Fruit fly (Drosophila melanogaster) whole organism, embryonic: ENCODE data around the gene timeout.

Source experiments
- CG1233 ChIP-seq: fragments of 200-800 bp; sonication (Bioruptor generic); optimal IDR thresholded peaks from 4 replicates; lab custom pipeline; 2018; ENCODE audit warnings: missing biosample characterization, mild to moderate bottlenecking, missing genetic modification characterization
- CG12391 ChIP-seq: fragments of 200-800 bp; sonication (Bioruptor generic); optimal IDR thresholded peaks from 3 replicates; lab custom pipeline; 2018; ENCODE audit warnings: missing biosample characterization, mild to moderate bottlenecking, missing genetic modification characterization, moderate library complexity
- CG12659 ChIP-seq: fragments of 200-800 bp; sonication (Bioruptor generic); optimal IDR thresholded peaks from 3 replicates; lab custom pipeline; 2017; ENCODE audit warnings: mild to moderate bottlenecking, missing biosample characterization, missing genetic modification reagents, missing genetic modification characterization
- CG15479 ChIP-seq: fragments of 200-800 bp; sonication (Bioruptor generic); optimal IDR thresholded peaks from 3 replicates; lab custom pipeline; 2019; ENCODE audit warnings: missing biosample characterization, mild to moderate bottlenecking, missing genetic modification characterization, moderate library complexity
- CG15601 ChIP-seq: fragments of 200-800 bp; sonication (Bioruptor generic); optimal IDR thresholded peaks from 3 replicates; lab custom pipeline; 2019; ENCODE audit warnings: missing biosample characterization, mild to moderate bottlenecking, missing genetic modification characterization, moderate library complexity
- CG16863 ChIP-seq: fragments of 200-800 bp; sonication (Bioruptor generic); optimal IDR thresholded peaks from 3 replicates; lab custom pipeline; 2016; ENCODE audit warnings: missing biosample characterization, missing genetic modification characterization
- CG18619 ChIP-seq: fragments of 200-800 bp; sonication (Bioruptor generic); optimal IDR thresholded peaks from 3 replicates; lab custom pipeline; 2017; ENCODE audit warnings: missing biosample characterization, mild to moderate bottlenecking, missing genetic modification characterization
- CG2712 ChIP-seq: fragments of 200-800 bp; optimal IDR thresholded peaks from 3 replicates; lab custom pipeline; 2019; ENCODE audit warnings: missing biosample characterization, mild to moderate bottlenecking, missing genetic modification characterization, moderate library complexity
- CG7987 ChIP-seq: fragments of 200-800 bp; sonication (Bioruptor generic); optimal IDR thresholded peaks from 2 replicates; lab custom pipeline; 2018; ENCODE audit warnings: missing biosample characterization, mild to moderate bottlenecking, missing genetic modification characterization, moderate library complexity
- CG8388 ChIP-seq: fragments of 200-800 bp; sonication (Bioruptor generic); optimal IDR thresholded peaks from 2 replicates; lab custom pipeline; 2019; ENCODE audit warnings: missing biosample characterization, mild to moderate bottlenecking, missing genetic modification characterization, moderate library complexity
- CG8765 ChIP-seq: fragments of 200-800 bp; sonication (Bioruptor generic); IDR thresholded peaks from 2 replicates; pipeline ENCODE4 v1.3.6; 2022; ENCODE audit warnings: missing biosample characterization, missing genetic modification characterization
- CG9727 ChIP-seq: fragments of 200-800 bp; sonication (Bioruptor generic); optimal IDR thresholded peaks from 3 replicates; lab custom pipeline; 2017; ENCODE audit warnings: missing biosample characterization, mild to moderate bottlenecking, missing genetic modification characterization
- Dbx ChIP-seq: fragments of 200-800 bp; sonication (Bioruptor generic); IDR thresholded peaks from 3 replicates; pipeline ENCODE4 v1.3.6; 2022; ENCODE audit warnings: missing biosample characterization, missing genetic modification characterization
- Dip2 ChIP-seq: fragments of 200-800 bp; sonication (Bioruptor generic); IDR thresholded peaks from 2 replicates; pipeline ENCODE4 v1.3.6; 2022; ENCODE audit warnings: missing biosample characterization, missing genetic modification characterization
- Dll ChIP-seq: fragments of 200-800 bp; sonication (Bioruptor generic); IDR thresholded peaks from 4 replicates; pipeline ENCODE4 v1.3.6; 2022; ENCODE audit warnings: missing biosample characterization, missing genetic modification characterization; ENCODE audit not compliant: partially characterized antibody
- HHEX ChIP-seq: fragments of 200-800 bp; sonication (Bioruptor generic); optimal IDR thresholded peaks from 3 replicates; lab custom pipeline; 2017; ENCODE audit warnings: missing biosample characterization, mild to moderate bottlenecking, missing genetic modification characterization, missing genetic modification reagents
- Kr ChIP-seq: fragments of 200-800 bp; sonication (Bioruptor generic); optimal IDR thresholded peaks from 2 replicates; lab custom pipeline; 2017; ENCODE audit warnings: missing biosample characterization, mild to moderate bottlenecking, missing genetic modification characterization
- MBD-R2 ChIP-seq: fragments of 200-800 bp; sonication (Bioruptor generic); IDR thresholded peaks from 2 replicates; pipeline ENCODE4 v1.3.6; 2022; ENCODE audit warnings: missing biosample characterization, missing genetic modification characterization
- Mes4 ChIP-seq: fragments of 200-800 bp; sonication (Bioruptor generic); optimal IDR thresholded peaks from 2 replicates; lab custom pipeline; 2016; ENCODE audit warnings: missing biosample characterization, missing genetic modification characterization
- NC2β ChIP-seq: fragments of 200-800 bp; sonication (Bioruptor generic); optimal IDR thresholded peaks from 2 replicates; lab custom pipeline; 2016; ENCODE audit warnings: missing biosample characterization, missing genetic modification characterization
- Nf-YA ChIP-seq: fragments of 200-800 bp; sonication (Bioruptor generic); IDR thresholded peaks from 2 replicates; pipeline ENCODE4 v1.3.6; 2022; ENCODE audit warnings: missing biosample characterization, missing genetic modification characterization
- Poxn ChIP-seq: fragments of 200-800 bp; sonication (Bioruptor generic); IDR thresholded peaks from 2 replicates; pipeline ENCODE4 v1.3.6; 2022; ENCODE audit warnings: missing biosample characterization, missing genetic modification characterization
- Spps ChIP-seq: fragments of 200-800 bp; sonication (Bioruptor generic); optimal IDR thresholded peaks from 2 replicates; lab custom pipeline; 2018; ENCODE audit warnings: missing biosample characterization, mild to moderate bottlenecking, missing genetic modification characterization
- Vsx1 ChIP-seq: fragments of 200-800 bp; sonication (Bioruptor generic); optimal IDR thresholded peaks from 2 replicates; lab custom pipeline; 2017; ENCODE audit warnings: missing biosample characterization, mild to moderate bottlenecking, missing genetic modification characterization, missing genetic modification reagents
- abd-A ChIP-seq: fragments of 200-800 bp; sonication (Bioruptor generic); optimal IDR thresholded peaks from 3 replicates; lab custom pipeline; 2019; ENCODE audit warnings: missing biosample characterization, mild to moderate bottlenecking, missing genetic modification characterization, moderate library complexity
- ara ChIP-seq: fragments of 200-800 bp; sonication (Bioruptor generic); IDR thresholded peaks from 2 replicates; pipeline ENCODE4 v1.3.6; 2022; ENCODE audit warnings: missing biosample characterization, missing genetic modification characterization
- cad ChIP-seq: fragments of >200 bp; optimal IDR thresholded peaks from 2 replicates; lab custom pipeline; 2017; ENCODE audit warnings: missing biosample characterization, missing genetic modification characterization
- cato ChIP-seq: fragments of 200-800 bp; sonication (Bioruptor generic); optimal IDR thresholded peaks from 2 replicates; lab custom pipeline; 2016; ENCODE audit warnings: missing biosample characterization, missing genetic modification characterization, borderline replicate concordance
- chm ChIP-seq: fragments of 200-800 bp; sonication (Bioruptor generic); IDR thresholded peaks from 2 replicates; pipeline ENCODE4 v1.3.6; 2022; ENCODE audit warnings: missing biosample characterization, missing genetic modification characterization
- dati ChIP-seq: fragments of 200-800 bp; sonication (Bioruptor generic); IDR thresholded peaks from 2 replicates; pipeline ENCODE4 v1.3.6; 2022; ENCODE audit warnings: missing biosample characterization, missing genetic modification characterization
- dysf ChIP-seq: fragments of 200-800 bp; sonication (Bioruptor generic); IDR thresholded peaks from 3 replicates; pipeline ENCODE4 v1.3.6; 2022; ENCODE audit warnings: missing biosample characterization, missing genetic modification characterization
- emc ChIP-seq: fragments of 200-800 bp; sonication (Bioruptor generic); optimal IDR thresholded peaks from 2 replicates; lab custom pipeline; 2016; ENCODE audit warnings: missing biosample characterization, missing genetic modification characterization
- ems ChIP-seq: fragments of 200-800 bp; sonication (Bioruptor generic); optimal IDR thresholded peaks from 3 replicates; lab custom pipeline; 2016; ENCODE audit warnings: missing biosample characterization, missing genetic modification characterization
- en ChIP-seq: fragments of 200-800 bp; sonication (Bioruptor generic); optimal IDR thresholded peaks from 2 replicates; lab custom pipeline; 2016; ENCODE audit warnings: missing biosample characterization, missing genetic modification characterization
- fd102C ChIP-seq: fragments of 200-800 bp; sonication (Bioruptor generic); optimal IDR thresholded peaks from 2 replicates; lab custom pipeline; 2018; ENCODE audit warnings: missing biosample characterization, mild to moderate bottlenecking, missing genetic modification characterization, moderate library complexity
- grn ChIP-seq: fragments of 200-800 bp; sonication (Bioruptor generic); optimal IDR thresholded peaks from 3 replicates; lab custom pipeline; 2017; ENCODE audit warnings: missing biosample characterization, missing genetic modification characterization
- h ChIP-seq: fragments of >200 bp; optimal IDR thresholded peaks from 2 replicates; lab custom pipeline; 2017
- ind ChIP-seq: fragments of 200-800 bp; sonication (Bioruptor generic); optimal IDR thresholded peaks from 3 replicates; lab custom pipeline; 2016; ENCODE audit warnings: missing biosample characterization, missing genetic modification characterization
- insv ChIP-seq, 2 experiments: fragments of 200-800 bp; sonication (Bioruptor generic); optimal IDR thresholded peaks; 3 replicates each; lab custom pipeline; 2016 to 2018; ENCODE audit warnings: missing biosample characterization in 2 of 2, missing genetic modification characterization in 2 of 2
- inv ChIP-seq: fragments of 200-800 bp; sonication (Bioruptor generic); IDR thresholded peaks from 2 replicates; pipeline ENCODE4 v1.3.6; 2022; ENCODE audit warnings: missing biosample characterization, missing genetic modification characterization; ENCODE audit not compliant: partially characterized antibody
- mam ChIP-seq: fragments of 200-800 bp; sonication (Bioruptor generic); optimal IDR thresholded peaks from 3 replicates; lab custom pipeline; 2016; ENCODE audit warnings: missing biosample characterization, missing genetic modification characterization
- onecut ChIP-seq: fragments of 200-800 bp; sonication (Bioruptor generic); IDR thresholded peaks from 2 replicates; pipeline ENCODE4 v1.3.6; 2022; ENCODE audit warnings: missing biosample characterization, missing genetic modification characterization
- pum ChIP-seq: fragments of 200-800 bp; sonication (Bioruptor generic); optimal IDR thresholded peaks from 2 replicates; lab custom pipeline; 2016; ENCODE audit warnings: missing biosample characterization, missing genetic modification characterization
- pzg ChIP-seq: fragments of 200-800 bp; sonication (Bioruptor generic); optimal IDR thresholded peaks from 3 replicates; lab custom pipeline; 2018; ENCODE audit warnings: missing biosample characterization, mild to moderate bottlenecking, missing genetic modification characterization, moderate library complexity
- row ChIP-seq: fragments of 200-800 bp; sonication (Bioruptor generic); IDR thresholded peaks from 3 replicates; pipeline ENCODE4 v1.3.6; 2022; ENCODE audit warnings: missing biosample characterization, missing genetic modification characterization
- scrt ChIP-seq: fragments of 200-800 bp; sonication (Bioruptor generic); optimal IDR thresholded peaks from 2 replicates; lab custom pipeline; 2018; ENCODE audit warnings: missing biosample characterization, mild to moderate bottlenecking, missing genetic modification characterization, moderate library complexity
- sqz ChIP-seq: fragments of 200-800 bp; sonication (Bioruptor generic); optimal IDR thresholded peaks from 3 replicates; lab custom pipeline; 2018; ENCODE audit warnings: missing biosample characterization, mild to moderate bottlenecking, missing genetic modification characterization
- sr ChIP-seq: fragments of 200-800 bp; sonication (Bioruptor generic); IDR thresholded peaks from 3 replicates; pipeline ENCODE4 v1.3.6; 2022; ENCODE audit warnings: missing biosample characterization, missing genetic modification characterization
- stc ChIP-seq: fragments of 200-800 bp; sonication (Bioruptor generic); IDR thresholded peaks from 2 replicates; pipeline ENCODE4 v1.3.6; 2022; ENCODE audit warnings: missing biosample characterization, missing genetic modification characterization
- trh ChIP-seq: fragments of 200-800 bp; sonication (Bioruptor generic); optimal IDR thresholded peaks from 2 replicates; lab custom pipeline; 2016; ENCODE audit warnings: missing biosample characterization, missing genetic modification characterization
- vvl ChIP-seq: fragments of 200-800 bp; sonication (Bioruptor generic); IDR thresholded peaks from 2 replicates; pipeline ENCODE4 v1.3.6; 2022; ENCODE audit warnings: missing biosample characterization, missing genetic modification characterization
- wdn ChIP-seq: fragments of 200-800 bp; sonication (Bioruptor generic); IDR thresholded peaks from 2 replicates; pipeline ENCODE4 v1.3.6; 2022; ENCODE audit warnings: missing biosample characterization, missing genetic modification characterization
- zfh1 ChIP-seq: fragments of 200-800 bp; sonication (Bioruptor generic); IDR thresholded peaks from 3 replicates; pipeline ENCODE4 v1.3.6; 2022; ENCODE audit warnings: missing biosample characterization, missing genetic modification characterization

The timeout gene

DNA sequence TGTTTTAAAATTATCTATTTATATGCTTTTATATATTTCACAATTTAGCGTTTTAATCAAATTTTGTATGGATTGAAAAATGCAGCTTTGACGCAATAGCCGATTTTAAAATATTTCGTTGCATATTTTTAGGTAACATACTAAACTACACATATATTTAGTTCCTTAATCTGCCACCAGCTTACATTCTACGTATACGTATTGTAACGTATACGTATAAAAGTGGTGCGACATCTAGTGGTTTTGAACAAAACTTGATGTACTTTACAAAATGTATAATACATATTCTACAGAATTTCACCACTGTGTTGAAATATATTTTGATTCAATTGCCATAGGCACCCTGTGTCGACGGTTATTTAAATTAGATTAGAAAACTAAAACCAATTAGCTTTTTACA lies 10.2 kb upstream of the timeout start (continued):
- TF ChIP-seq sqz, result no peak
- TF ChIP-seq Dip2 (GFP tag; lab: Robert Waterston, UW), result no peak
- no peak for TF ChIP-seq scrt
- TF ChIP-seq chm (GFP tag; lab: Robert Waterston, UW), result no peak
- TF ChIP-seq ind (GFP tag; lab: Kevin White, UChicago), result no peak
- TF ChIP-seq Dll (GFP tag; lab: Robert Waterston, UW), result no peak
- peak; percentile 12 for TF ChIP-seq CG12391 (tag; lab: Kevin White, UChicago)
- no peak for TF ChIP-seq CG12659 (GFP tag; lab: Kevin White, UChicago)
- no peak for TF ChIP-seq NC2β
- TF ChIP-seq en (GFP tag; lab: Kevin White, UChicago), result no peak
- TF ChIP-seq CG1233, result no peak
- no peak for TF ChIP-seq grn (GFP tag; lab: Kevin White, UChicago)
- no peak for TF ChIP-seq Poxn
- no peak for TF ChIP-seq CG8765 (GFP tag; lab: Robert Waterston, UW)
- no peak for TF ChIP-seq pum (GFP tag; lab: Kevin White, UChicago)
- TF ChIP-seq onecut, result no peak
- TF ChIP-seq CG9727 (GFP tag; lab: Kevin White, UChicago), result no peak
- TF ChIP-seq Mes4 (GFP tag; lab: Kevin White, UChicago), result no peak
- no peak for TF ChIP-seq dati (GFP tag; lab: Robert Waterston, UW)
- peak; percentile 18; the same call in 1 of the 3 replicates for TF ChIP-seq dysf (GFP tag; lab: Robert Waterston, UW)
- TF ChIP-seq CG2712 (tag; lab: Kevin White, UChicago), result peak; percentile 65
- no peak for TF ChIP-seq cato (GFP tag; lab: Kevin White, UChicago)
- TF ChIP-seq mam (GFP tag; lab: Kevin White, UChicago), result peak; percentile 31
- TF ChIP-seq pzg (GFP tag; lab: Kevin White, UChicago), result peak; percentile 5
- TF ChIP-seq CG7987 (GFP tag; lab: Kevin White, UChicago), result no peak
- peak; percentile 46; the same call in 1 of the 2 replicates for TF ChIP-seq inv (GFP tag; lab: Robert Waterston, UW)
- TF ChIP-seq ara (GFP tag; lab: Robert Waterston, UW), result no peak
- TF ChIP-seq cad, result no peak
- no peak for TF ChIP-seq row (GFP tag; lab: Robert Waterston, UW)
- TF ChIP-seq Dbx, result no peak
- no peak for TF ChIP-seq CG18619 (GFP tag; lab: Kevin White, UChicago)
- no peak for TF ChIP-seq CG16863 (GFP tag; lab: Kevin White, UChicago)
- no peak for TF ChIP-seq ems (GFP tag; lab: Kevin White, UChicago)
- no peak for TF ChIP-seq Spps (tag; lab: Kevin White, UChicago)
- TF ChIP-seq Nf-YA (GFP tag; lab: Robert Waterston, UW), result no peak
- TF ChIP-seq Vsx1 (GFP tag; lab: Kevin White, UChicago), result no peak
- no peak; the same call in 2 of the 3 replicates for TF ChIP-seq zfh1
- TF ChIP-seq MBD-R2, result no peak
- peak in 1 of 2 experiments; percentile 74 for TF ChIP-seq insv (GFP tag; optimal IDR thresholded peaks at IDR 0.05; lab: Kevin White, UChicago)
- TF ChIP-seq h (lab: Kevin White, UChicago), result no peak
- no peak for TF ChIP-seq stc (GFP tag; lab: Robert Waterston, UW)
- peak; percentile 12 for TF ChIP-seq fd102C (GFP tag; lab: Kevin White, UChicago)
- TF ChIP-seq Kr, result no peak
- TF ChIP-seq vvl, result peak; percentile 73
- no peak for TF ChIP-seq sr (GFP tag; lab: Robert Waterston, UW)
- no peak for TF ChIP-seq CG8388 (GFP tag; lab: Kevin White, UChicago)
- TF ChIP-seq CG15479 (GFP tag; lab: Kevin White, UChicago), result no peak
- no peak for TF ChIP-seq trh
- no peak for TF ChIP-seq HHEX (GFP tag; lab: Kevin White, UChicago)
- no peak for TF ChIP-seq emc (GFP tag; lab: Kevin White, UChicago)
- peak; percentile 49 for TF ChIP-seq CG15601 (tag; lab: Kevin White, UChicago)
- TF ChIP-seq wdn (GFP tag; lab: Robert Waterston, UW), result no peak
- no peak for TF ChIP-seq abd-A (tag; lab: Kevin White, UChicago)
